Fruit fly (Drosophila melanogaster): Measurements from ENCODE around the gene BobA.

Gene BobA

DNA sequence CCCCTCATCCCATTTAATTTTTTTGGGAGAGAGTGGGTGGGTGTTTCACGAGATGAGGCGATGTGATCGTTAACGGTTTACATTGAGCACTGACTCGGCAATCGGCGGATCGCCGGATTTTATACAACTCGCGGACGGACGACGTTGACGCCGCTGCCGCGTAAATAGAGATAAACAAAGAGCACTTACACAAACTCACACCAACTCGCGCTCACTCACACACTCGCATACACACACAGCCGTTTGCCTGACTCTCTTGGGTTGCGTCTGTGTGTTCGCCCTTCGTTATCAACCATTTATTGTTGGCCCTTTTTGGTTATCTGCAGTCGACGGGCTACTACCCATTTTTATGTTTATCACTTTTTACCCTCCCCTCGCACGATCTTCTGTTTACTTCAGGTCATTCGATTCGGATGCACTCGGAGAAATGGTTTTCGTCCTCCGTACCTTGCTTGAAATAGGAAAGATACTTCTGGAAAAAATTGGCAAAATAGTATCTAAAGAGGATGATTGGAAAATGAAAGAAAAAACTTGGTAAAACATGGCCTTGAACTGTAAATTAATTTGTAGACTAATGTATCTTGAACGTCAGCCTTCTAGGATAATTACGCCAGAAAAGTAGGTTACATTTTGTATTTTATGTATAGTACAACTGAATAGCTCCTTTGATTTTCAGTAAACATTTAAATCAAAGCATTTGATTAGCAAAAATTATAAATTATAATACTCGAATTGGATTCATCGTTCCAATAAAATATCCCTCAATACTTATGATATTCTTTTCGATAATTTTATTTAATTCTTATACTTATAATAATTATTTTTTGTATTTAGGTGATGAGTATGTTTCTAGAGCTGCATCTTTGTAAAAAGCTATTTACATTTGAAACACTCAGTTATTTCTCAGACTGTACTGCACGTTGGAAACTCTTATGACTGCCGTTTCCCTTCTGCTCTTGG lies 31.9 kb upstream of the BobA start (continued):
- TF ChIP-seq CG12155 (GFP tag; optimal IDR thresholded peaks at IDR 0.05) (no peak), bab2 (GFP tag; optimal IDR thresholded peaks at IDR 0.05) (no peak), CG17802 (tag; optimal IDR thresholded peaks at IDR 0.05) (no peak), CG31388 (GFP tag; optimal IDR thresholded peaks at IDR 0.05) (no peak), ci (GFP tag; IDR thresholded peaks at IDR 0.05) (peak; percentile 65; the same call in 2 of the 3 replicates), sisA (GFP tag; IDR thresholded peaks at IDR 0.05) (peak; percentile 27; the same call in 1 of the 2 replicates), CG1602 (GFP tag; optimal IDR thresholded peaks at IDR 0.05) (peak; percentile 61), maf-S (GFP tag; optimal IDR thresholded peaks at IDR 0.05) (no peak), Hr39 (optimal IDR thresholded peaks at IDR 0.05) (no peak), Ptx1 (GFP tag; IDR thresholded peaks at IDR 0.05) (peak; percentile 49), CG5953 (GFP tag; IDR thresholded peaks at IDR 0.05) (peak; percentile 42; the same call in 1 of the 2 replicates), CG8089 (GFP tag; optimal IDR thresholded peaks at IDR 0.05) (no peak), CG34422 (GFP tag; IDR thresholded peaks at IDR 0.05) (peak; percentile 43; the same call in 2 of the 3 replicates), CG33213 (GFP tag; optimal IDR thresholded peaks at IDR 0.05) (no peak), CG1603 (tag; optimal IDR thresholded peaks at IDR 0.05) (peak; percentile 8), Dad (GFP tag; optimal IDR thresholded peaks at IDR 0.05) (no peak), CG9876 (GFP tag; optimal IDR thresholded peaks at IDR 0.05) (no peak), NC2β (GFP tag; optimal IDR thresholded peaks at IDR 0.05) (no peak), lmd (GFP tag; IDR thresholded peaks at IDR 0.05) (peak; percentile 49; the same call in 1 of the 2 replicates), cad (GFP tag; optimal IDR thresholded peaks at IDR 0.05) (peak; percentile 64), otp (GFP tag; IDR thresholded peaks at IDR 0.05) (peak; percentile 69; the same call in 1 of the 3 replicates), tgo (GFP tag; IDR thresholded peaks at IDR 0.05) (no peak), tap (tag; optimal IDR thresholded peaks at IDR 0.05) (no peak), Camta (GFP tag; optimal IDR thresholded peaks at IDR 0.05) (no peak), dmrt11E (tag; optimal IDR thresholded peaks at IDR 0.05) (peak; percentile 78), Hmx (GFP tag; optimal IDR thresholded peaks at IDR 0.05) (no peak), CG13894 (tag; optimal IDR thresholded peaks at IDR 0.05) (no peak), slou (GFP tag; optimal IDR thresholded peaks at IDR 0.05) (no peak), Blimp-1 (GFP tag; optimal IDR thresholded peaks at IDR 0.05) (peak; percentile 7), Max (GFP tag; optimal IDR thresholded peaks at IDR 0.05) (no peak), nau (GFP tag; optimal IDR thresholded peaks at IDR 0.05) (peak; percentile 50), grau (tag; optimal IDR thresholded peaks at IDR 0.05) (peak; percentile 45), CG33557 (GFP tag; optimal IDR thresholded peaks at IDR 0.05) (peak; percentile 56), Usf (GFP tag; optimal IDR thresholded peaks at IDR 0.05) (no peak), mam (GFP tag; optimal IDR thresholded peaks at IDR 0.05) (no peak), CG7745 (tag; optimal IDR thresholded peaks at IDR 0.05) (no peak), seq (GFP tag; IDR thresholded peaks at IDR 0.05) (no peak), cas (GFP tag; IDR thresholded peaks at IDR 0.05) (no peak), zen (tag; optimal IDR thresholded peaks at IDR 0.05) (peak; percentile 41), Dfd (GFP tag; optimal IDR thresholded peaks at IDR 0.05) (no peak), pan (optimal IDR thresholded peaks at IDR 0.05) (no peak), pan (GFP tag; optimal IDR thresholded peaks at IDR 0.05 in 1 of 2, IDR thresholded peaks at IDR 0.05 in 1 of 2) (no peak), CG14441 (GFP tag; IDR thresholded peaks at IDR 0.05) (peak; percentile 12; the same call in 1 of the 2 replicates), CG3995 (GFP tag; optimal IDR thresholded peaks at IDR 0.05) (no peak), stc (GFP tag; IDR thresholded peaks at IDR 0.05) (no peak), ftz-f1 (GFP tag; optimal IDR thresholded peaks at IDR 0.05) (peak; percentile 28), zf30C (GFP tag; optimal IDR thresholded peaks at IDR 0.05) (peak; percentile 92), gsb (GFP tag; IDR thresholded peaks at IDR 0.05) (no peak), disco-r (GFP tag; optimal IDR thresholded peaks at IDR 0.05) (no peak), Deaf1 (tag; optimal IDR thresholded peaks at IDR 0.05) (peak; percentile 83)
